Worm (Caenorhabditis elegans) whole organism, L1 larva: ENCODE results near the gene nmr-1.
A peak's percentile ranks its signal among the peaks of the same experiment; 100 is the strongest.

Experiments
- C04F5.9 ChIP-seq: sonication (generic microtip); optimal IDR thresholded peaks from 2 replicates; lab custom pipeline; 2016; ENCODE audit warnings: missing genetic modification characterization, missing compliant biosample characterization
- C16A3.4 ChIP-seq: fragments of 150-350 bp; optimal IDR thresholded peaks from 2 replicates; lab custom pipeline; 2014; ENCODE audit warnings: missing biosample characterization, missing genetic modification characterization
- F16B12.6 ChIP-seq: fragments of 150-350 bp; optimal IDR thresholded peaks from 2 replicates; lab custom pipeline; 2014; ENCODE audit warnings: missing biosample characterization, missing genetic modification characterization
- Y116A8C.19 ChIP-seq: sonication (generic microtip); optimal IDR thresholded peaks from 2 replicates; lab custom pipeline; 2016; ENCODE audit warnings: missing compliant biosample characterization, missing genetic modification characterization, borderline replicate concordance
- ama-1 ChIP-seq: fragments of 150-350 bp; optimal IDR thresholded peaks from 2 replicates; lab custom pipeline; 2014
- blmp-1 ChIP-seq: fragments of 150-350 bp; optimal IDR thresholded peaks from 2 replicates; lab custom pipeline; 2014; ENCODE audit warnings: missing biosample characterization, missing genetic modification characterization
- ceh-82 ChIP-seq, 3 experiments: fragments of 150-350 bp in 1 of 3; sonication (generic microtip) in 2 of 3; optimal IDR thresholded peaks; 2 replicates each; lab custom pipeline; 2014 to 2017; ENCODE audit warnings: missing biosample characterization in 3 of 3, missing genetic modification characterization in 3 of 3
- dpl-1 ChIP-seq, 3 experiments: fragments of 150-350 bp in 2 of 3; sonication (generic microtip) in 1 of 3; optimal IDR thresholded peaks; 2 replicates each; lab custom pipeline; 2014 to 2017; ENCODE audit warnings: missing biosample characterization in 3 of 3, missing genetic modification characterization in 3 of 3, missing genetic modification reagents in 3 of 3
- dsc-1 ChIP-seq: sonication (generic microtip); optimal IDR thresholded peaks from 2 replicates; lab custom pipeline; 2016; ENCODE audit warnings: mild to moderate bottlenecking, missing genetic modification characterization, missing compliant biosample characterization
- efl-1 ChIP-seq, 4 experiments: fragments of 150-350 bp; optimal IDR thresholded peaks in 3 of 4; peaks in 1 of 4; 1 replicate in 1 of 4; 2 replicates in 3 of 4; lab custom pipeline; 2014; ENCODE audit warnings: missing biosample characterization in 2 of 4, missing genetic modification characterization in 2 of 4, missing genetic modification reagents in 2 of 4
- efl-3 ChIP-seq: fragments of 200-800 bp; sonication (Bioruptor generic); optimal IDR thresholded peaks from 2 replicates; lab custom pipeline; 2018; ENCODE audit warnings: mild to moderate bottlenecking, missing genetic modification characterization, missing compliant biosample characterization
- egl-27 ChIP-seq, 2 experiments: fragments of 150-350 bp in 1 of 2; sonication (generic microtip); optimal IDR thresholded peaks; 3 replicates each; lab custom pipeline; 2017 to 2018; ENCODE audit warnings: missing biosample characterization in 2 of 2, missing genetic modification characterization in 2 of 2, missing genetic modification reagents in 2 of 2
- ets-5 ChIP-seq: fragments of 200-800 bp; sonication (Bioruptor generic); IDR thresholded peaks from 2 replicates; pipeline ENCODE4 v1.3.6; 2022; ENCODE audit warnings: missing genetic modification characterization, missing compliant biosample characterization
- fkh-8 ChIP-seq: sonication (generic microtip); optimal IDR thresholded peaks from 2 replicates; lab custom pipeline; 2016; ENCODE audit warnings: mild to moderate bottlenecking, missing genetic modification characterization, missing compliant biosample characterization
- fos-1 ChIP-seq: fragments of 150-350 bp; optimal IDR thresholded peaks from 2 replicates; lab custom pipeline; 2014; ENCODE audit warnings: missing biosample characterization, missing genetic modification characterization
- hlh-17 ChIP-seq: fragments of 200-800 bp; sonication (Bioruptor generic); optimal IDR thresholded peaks from 2 replicates; lab custom pipeline; 2018; ENCODE audit warnings: missing genetic modification characterization, mild to moderate bottlenecking, missing compliant biosample characterization, moderate library complexity, borderline replicate concordance
- isw-1 ChIP-seq: fragments of 200-800 bp; sonication (Bioruptor generic); IDR thresholded peaks from 2 replicates; pipeline ENCODE4 v1.3.6; 2022; ENCODE audit warnings: missing genetic modification characterization, missing compliant biosample characterization
- jun-1 ChIP-seq: fragments of 150-350 bp; optimal IDR thresholded peaks from 2 replicates; lab custom pipeline; 2014; ENCODE audit warnings: missing biosample characterization, missing genetic modification reagents, missing genetic modification characterization
- lin-13 ChIP-seq: fragments of 150-350 bp; optimal IDR thresholded peaks from 2 replicates; lab custom pipeline; 2014; ENCODE audit warnings: missing biosample characterization, missing genetic modification reagents, missing genetic modification characterization
- lin-14 ChIP-seq: fragments of 200-800 bp; sonication (Bioruptor generic); optimal IDR thresholded peaks from 2 replicates; lab custom pipeline; 2018; ENCODE audit warnings: mild to moderate bottlenecking, missing genetic modification characterization, moderate library complexity, missing compliant biosample characterization
- lin-35 ChIP-seq, 2 experiments: fragments of 150-350 bp; optimal IDR thresholded peaks; 2 replicates each; lab custom pipeline; 2014; ENCODE audit warnings: missing biosample characterization in 2 of 2, missing genetic modification characterization in 2 of 2, missing genetic modification reagents in 2 of 2
- lsy-2 ChIP-seq, 2 experiments: fragments of 150-350 bp; optimal IDR thresholded peaks; 2 replicates each; lab custom pipeline; 2014; ENCODE audit warnings: missing biosample characterization in 2 of 2, missing genetic modification characterization in 2 of 2
- mab-9 ChIP-seq: fragments of 200-800 bp; sonication (Bioruptor generic); IDR thresholded peaks from 2 replicates; pipeline ENCODE4 v1.3.6; 2022; ENCODE audit warnings: missing genetic modification reagents, missing genetic modification characterization, missing compliant biosample characterization
- mdl-1 ChIP-seq, 2 experiments: fragments of 150-350 bp; optimal IDR thresholded peaks; 2 replicates each; lab custom pipeline; 2014 to 2017; ENCODE audit warnings: missing biosample characterization in 2 of 2, missing genetic modification characterization in 2 of 2, inconsistent platforms in 1 of 2
- mep-1 ChIP-seq: fragments of 150-350 bp; optimal IDR thresholded peaks from 2 replicates; lab custom pipeline; 2014; ENCODE audit warnings: missing biosample characterization, missing genetic modification characterization
- nhr-20 ChIP-seq: sonication (generic microtip); optimal IDR thresholded peaks from 2 replicates; lab custom pipeline; 2016; ENCODE audit warnings: mild to moderate bottlenecking, missing genetic modification characterization, missing compliant biosample characterization
- nhr-47 ChIP-seq: sonication (generic microtip); optimal IDR thresholded peaks from 2 replicates; lab custom pipeline; 2016; ENCODE audit warnings: mild to moderate bottlenecking, missing genetic modification characterization, moderate library complexity, missing compliant biosample characterization
- nhr-71 ChIP-seq: sonication (generic microtip); optimal IDR thresholded peaks from 2 replicates; lab custom pipeline; 2016; ENCODE audit warnings: mild to moderate bottlenecking, missing genetic modification characterization, moderate library complexity, missing compliant biosample characterization
- nhr-85 ChIP-seq: sonication (generic microtip); peaks from one replicate; lab custom pipeline; 2016; ENCODE audit warnings: missing genetic modification characterization, inconsistent platforms, missing compliant biosample characterization
- nhr-90 ChIP-seq: sonication (generic microtip); optimal IDR thresholded peaks from 2 replicates; lab custom pipeline; 2016; ENCODE audit warnings: mild to moderate bottlenecking, missing genetic modification characterization, missing compliant biosample characterization; ENCODE audit not compliant: poor library complexity
- pag-3 ChIP-seq: sonication (generic microtip); optimal IDR thresholded peaks from 2 replicates; lab custom pipeline; 2017; ENCODE audit warnings: missing genetic modification characterization, mild to moderate bottlenecking, missing compliant biosample characterization, antibody characterized with exemption, borderline replicate concordance; ENCODE audit not compliant: insufficient read depth
- pqm-1 ChIP-seq: sonication (generic microtip); optimal IDR thresholded peaks from 3 replicates; lab custom pipeline; 2017; ENCODE audit warnings: missing biosample characterization, missing genetic modification characterization
- rnt-1 ChIP-seq: sonication (generic microtip); optimal IDR thresholded peaks from 2 replicates; lab custom pipeline; 2016; ENCODE audit warnings: mild to moderate bottlenecking, missing genetic modification characterization, moderate library complexity, missing compliant biosample characterization
- skn-1 ChIP-seq: fragments of 150-350 bp; optimal IDR thresholded peaks from 2 replicates; lab custom pipeline; 2014; ENCODE audit warnings: missing biosample characterization, missing genetic modification characterization
- snu-23 ChIP-seq: sonication (generic microtip); optimal IDR thresholded peaks from 2 replicates; lab custom pipeline; 2016; ENCODE audit warnings: missing genetic modification characterization, missing compliant biosample characterization
- sptf-1 ChIP-seq: fragments of 150-350 bp; optimal IDR thresholded peaks from 2 replicates; lab custom pipeline; 2014; ENCODE audit warnings: missing biosample characterization, missing genetic modification characterization
- swsn-7 ChIP-seq: sonication (generic microtip); optimal IDR thresholded peaks from 2 replicates; lab custom pipeline; 2016; ENCODE audit warnings: missing genetic modification characterization, missing compliant biosample characterization
- tbx-2 ChIP-seq: sonication (generic microtip); optimal IDR thresholded peaks from 2 replicates; lab custom pipeline; 2016; ENCODE audit warnings: missing genetic modification characterization, missing compliant biosample characterization
- tlp-1 ChIP-seq: fragments of 150-350 bp; optimal IDR thresholded peaks from 2 replicates; lab custom pipeline; 2014; ENCODE audit warnings: missing biosample characterization, missing genetic modification characterization
- unc-130 ChIP-seq: fragments of 150-350 bp; optimal IDR thresholded peaks from 2 replicates; lab custom pipeline; 2017; ENCODE audit warnings: missing biosample characterization, missing genetic modification characterization, inconsistent platforms
- unc-98 ChIP-seq: fragments of 200-800 bp; sonication (Bioruptor generic); IDR thresholded peaks from 2 replicates; pipeline ENCODE4 v1.3.6; 2022; ENCODE audit warnings: missing genetic modification characterization, missing compliant biosample characterization
- vab-15 ChIP-seq: sonication (generic microtip); optimal IDR thresholded peaks from 2 replicates; lab custom pipeline; 2017; ENCODE audit warnings: missing genotype, mild to moderate bottlenecking, missing genetic modification characterization, missing compliant biosample characterization
- xbp-1 ChIP-seq: sonication (generic microtip); optimal IDR thresholded peaks from 2 replicates; lab custom pipeline; 2016; ENCODE audit warnings: missing genetic modification characterization, missing compliant biosample characterization
- zag-1 ChIP-seq: fragments of 150-350 bp; optimal IDR thresholded peaks from 2 replicates; lab custom pipeline; 2014; ENCODE audit warnings: missing biosample characterization, missing genetic modification characterization

Gene nmr-1

DNA sequence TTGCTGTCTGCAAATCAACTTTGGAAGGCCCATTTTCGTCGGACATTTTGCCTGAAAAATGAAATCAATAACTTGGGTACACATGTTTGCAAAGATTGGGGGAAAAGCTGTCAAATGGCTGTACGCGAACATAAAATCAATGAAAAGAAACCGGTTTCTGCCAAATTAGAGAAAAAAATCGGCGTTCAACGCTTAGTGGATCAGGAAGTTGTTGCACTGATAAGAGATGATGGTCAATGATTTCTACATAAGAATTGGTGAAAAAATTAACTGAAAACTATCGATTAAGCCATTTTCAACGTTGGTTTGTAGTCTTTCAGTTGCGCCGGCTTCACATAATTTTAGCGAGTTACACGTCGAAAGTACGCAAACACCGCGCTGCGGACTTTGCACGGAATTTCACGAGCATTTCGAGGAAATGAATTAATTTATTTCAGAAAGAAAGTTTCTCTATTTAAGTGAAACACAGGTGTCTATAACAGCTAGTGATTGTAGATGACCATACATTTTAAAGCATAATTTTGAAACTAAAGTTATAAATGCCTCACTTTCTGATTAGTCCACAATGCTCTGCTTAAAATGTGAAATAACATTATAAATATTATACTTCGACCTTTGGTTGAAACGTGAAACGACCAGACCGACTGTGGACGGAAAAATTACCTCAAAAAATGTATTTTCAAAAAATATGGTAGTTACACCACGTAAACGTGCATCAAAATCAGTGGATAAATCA lies 16.7 kb downstream of the nmr-1 start, which contains the start of the genes F07F6.4 and F07F6.2:
TSS of gene F07F6.4 (minus strand) at position 51 of the 736 bp plus-strand sequence.
TSS of gene F07F6.2 (plus strand) at position 686 of the 736 bp plus-strand sequence.
- TF ChIP-seq dpl-1 (GFP tag; optimal IDR thresholded peaks at IDR 0.05; lab: Kevin White, UChicago) (peak; percentile 30 to 64 (median 42)), egl-27 (tag; optimal IDR thresholded peaks at IDR 0.05; lab: Kevin White, UChicago) (no peak), nhr-85 (tag; lab: Kevin White, UChicago) (no peak), mab-9 (GFP tag; lab: Robert Waterston, UW) (no peak), zag-1 (no peak), hlh-17 (GFP tag; lab: Kevin White, UChicago) (no peak), xbp-1 (peak; percentile 68), F16B12.6 (peak; percentile 92), swsn-7 (tag; lab: Kevin White, UChicago) (no peak), efl-3 (GFP tag; lab: Kevin White, UChicago) (no peak), skn-1 (tag; lab: Kevin White, UChicago) (peak; percentile 19), Y116A8C.19 (tag; lab: Kevin White, UChicago) (no peak), ceh-82 (tag; optimal IDR thresholded peaks at IDR 0.05; lab: Kevin White, UChicago) (peak in 1 of 3 experiments; percentile 31), tbx-2 (no peak), isw-1 (GFP tag; lab: Robert Waterston, UW) (no peak), blmp-1 (tag; lab: Kevin White, UChicago) (peak; percentile 34), mdl-1 (tag; optimal IDR thresholded peaks at IDR 0.05; lab: Kevin White, UChicago) (no peak), nhr-90 (no peak), nhr-71 (tag; lab: Kevin White, UChicago) (peak; percentile 32), lin-35 (GFP tag; optimal IDR thresholded peaks at IDR 0.05; lab: Kevin White, UChicago) (peak; percentile 44 to 63), fos-1 (no peak), lsy-2 (tag; optimal IDR thresholded peaks at IDR 0.05; lab: Kevin White, UChicago) (peak in 1 of 2 experiments; percentile 15), mep-1 (no peak), rnt-1 (tag; lab: Kevin White, UChicago) (peak; percentile 20), lin-14 (GFP tag; lab: Kevin White, UChicago) (no peak), pqm-1 (tag; lab: Kevin White, UChicago) (no peak), fkh-8 (tag; lab: Kevin White, UChicago) (no peak), tlp-1 (no peak), sptf-1 (tag; lab: Kevin White, UChicago) (no peak), lin-13 (GFP tag; lab: Kevin White, UChicago) (no peak), snu-23 (GFP tag; lab: Kevin White, UChicago) (no peak), unc-130 (tag; lab: Kevin White, UChicago) (peak; percentile 53), jun-1 (tag; lab: Kevin White, UChicago) (no peak), C16A3.4 (no peak), ets-5 (GFP tag; lab: Robert Waterston, UW) (no peak), efl-1 (optimal IDR thresholded peaks at IDR 0.05; lab: Kevin White, UChicago) (peak; percentile 40 to 55), efl-1 (GFP tag; optimal IDR thresholded peaks at IDR 0.05 in 1 of 2; lab: Kevin White, UChicago) (peak; percentile 56 to 89), nhr-20 (tag; lab: Kevin White, UChicago) (no peak), dsc-1 (tag; lab: Kevin White, UChicago) (no peak), vab-15 (no peak), C04F5.9 (no peak), nhr-47 (tag; lab: Kevin White, UChicago) (peak; percentile 2), ama-1 (lab: Kevin White, UChicago) (no peak), pag-3 (tag; lab: Kevin White, UChicago) (no peak), unc-98 (GFP tag; lab: Robert Waterston, UW) (no peak)
